Fruit fly (Drosophila melanogaster): ENCODE data around the gene Rga.

- TF ChIP-seq Sin3A (optimal IDR thresholded peaks at IDR 0.05) (no peak), h (optimal IDR thresholded peaks at IDR 0.05) (no peak)
Observed at dm6 chr3R:5658984-5659802, 46.3 kb upstream of the Rga start.

All from Kc167 (cell line).